Worm (Caenorhabditis elegans) whole organism, L4/young adult: ENCODE measurements around the gene nlp-60.
A peak's percentile ranks its signal among the peaks of the same experiment; 100 is the strongest.

Source experiments
- W03F9.2 ChIP-seq: fragments of 150-350 bp; optimal IDR thresholded peaks from 2 replicates; lab custom pipeline; 2014; ENCODE audit warnings: missing biosample characterization, missing genetic modification characterization
- him-1 ChIP-seq: sonication (generic microtip); optimal IDR thresholded peaks from 2 replicates; lab custom pipeline; 2016; ENCODE audit warnings: missing genotype, missing genetic modification reagents, missing genetic modification characterization, missing compliant biosample characterization

- TF ChIP-seq him-1 (tag; lab: Kevin White, UChicago) = no peak
- TF ChIP-seq W03F9.2 (tag; lab: Kevin White, UChicago) = peak; percentile 65
Measured at ce11 chrIV:8691486-8691885, 12.4 kb upstream of the nlp-60 start, which contains the start of the genes hst-1 and ints-6.
